Worm (Caenorhabditis elegans): ENCODE results near the gene W08F4.3.

DNA sequence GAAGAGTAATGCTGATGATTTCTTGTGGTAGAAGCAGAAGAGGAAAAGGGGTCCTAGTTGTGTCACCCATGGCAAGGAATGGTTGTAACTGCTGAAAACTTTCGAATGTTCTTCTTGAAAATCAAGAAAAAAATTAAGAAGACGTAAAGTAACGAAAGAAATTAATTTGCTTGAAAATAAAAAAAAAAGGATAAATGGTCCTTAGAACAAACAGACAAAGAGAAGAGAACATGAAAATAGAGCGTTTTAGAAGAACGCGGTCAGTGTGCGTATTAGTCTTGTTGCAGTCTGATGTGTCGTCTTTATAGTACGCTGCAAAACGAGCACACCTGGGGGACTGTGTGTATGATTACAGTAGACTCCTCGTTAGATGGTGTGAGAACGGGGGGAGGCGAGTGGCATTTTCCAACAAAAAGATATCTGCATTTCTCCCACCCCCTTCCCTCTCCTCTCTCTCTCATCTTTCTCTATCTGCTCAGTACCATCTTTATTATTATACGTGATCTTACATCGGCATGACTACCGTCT, 4.0 kb downstream of the W08F4.3 start, which contains the start of the genes W08F4.12 and W08F4.13:
- TF ChIP-seq nhr-76 (tag; optimal IDR thresholded peaks at IDR 0.05) (no peak), unc-39 (tag; optimal IDR thresholded peaks at IDR 0.05) (no peak), nhr-48 (tag; optimal IDR thresholded peaks at IDR 0.05) (no peak), ceh-32 (tag; optimal IDR thresholded peaks at IDR 0.05; ENCODE audit: poor library complexity) (no peak), nhr-77 (tag; optimal IDR thresholded peaks at IDR 0.05) (no peak)
